Worm (Caenorhabditis elegans) whole organism, L2 larva: ENCODE results near the gene R10E8.3.
"Not testable (repeated sequence)": the region's sequence is repeated elsewhere in the genome, so short reads cannot be mapped to it uniquely, and the experiment has no call there.

ENCODE experiments used
- F13H6.1 ChIP-seq: sonication (generic microtip); optimal IDR thresholded peaks from 2 replicates; lab custom pipeline; 2016; ENCODE audit warnings: missing genetic modification characterization, missing compliant biosample characterization
- R02D3.7 ChIP-seq: fragments of 150-350 bp; optimal IDR thresholded peaks from 2 replicates; lab custom pipeline; 2014; ENCODE audit warnings: missing biosample characterization, missing genetic modification characterization
- aly-2 ChIP-seq: fragments of 150-350 bp; optimal IDR thresholded peaks from 2 replicates; lab custom pipeline; 2014; ENCODE audit warnings: missing biosample characterization, missing genetic modification characterization
- blmp-1 ChIP-seq: sonication (generic microtip); optimal IDR thresholded peaks from 2 replicates; lab custom pipeline; 2017; ENCODE audit warnings: missing genetic modification characterization, mild to moderate bottlenecking, missing compliant biosample characterization, antibody characterized with exemption, moderate library complexity; ENCODE audit not compliant: insufficient read depth
- ceh-82 ChIP-seq: fragments of 150-350 bp; optimal IDR thresholded peaks from 2 replicates; lab custom pipeline; 2014; ENCODE audit warnings: missing biosample characterization, missing genetic modification characterization
- crh-2 ChIP-seq: sonication (generic microtip); optimal IDR thresholded peaks from 2 replicates; lab custom pipeline; 2017; ENCODE audit warnings: missing biosample characterization, missing genetic modification characterization
- dmd-4 ChIP-seq: sonication (generic microtip); optimal IDR thresholded peaks from 2 replicates; lab custom pipeline; 2017; ENCODE audit warnings: missing biosample characterization, missing genetic modification characterization
- egl-27 ChIP-seq: sonication (generic microtip); optimal IDR thresholded peaks from 3 replicates; lab custom pipeline; 2017; ENCODE audit warnings: missing biosample characterization, missing genetic modification reagents, missing genetic modification characterization
- elt-1 ChIP-seq: fragments of 150-350 bp; optimal IDR thresholded peaks from 2 replicates; lab custom pipeline; 2014; ENCODE audit warnings: missing biosample characterization, missing genetic modification characterization
- fos-1 ChIP-seq: fragments of 150-350 bp; optimal IDR thresholded peaks from 2 replicates; lab custom pipeline; 2014; ENCODE audit warnings: missing biosample characterization, missing genetic modification characterization
- gmeb-1 ChIP-seq: fragments of 150-350 bp; optimal IDR thresholded peaks from 2 replicates; lab custom pipeline; 2014; ENCODE audit warnings: missing biosample characterization, missing genetic modification characterization
- lin-11 ChIP-seq: fragments of 150-350 bp; sonication (generic microtip); optimal IDR thresholded peaks from 2 replicates; lab custom pipeline; 2014; ENCODE audit warnings: missing biosample characterization, missing genetic modification characterization, inconsistent platforms, mixed read lengths
- lin-13 ChIP-seq: fragments of 150-350 bp; optimal IDR thresholded peaks from 2 replicates; lab custom pipeline; 2014; ENCODE audit warnings: missing biosample characterization, missing genetic modification reagents, missing genetic modification characterization
- lin-39 ChIP-seq: fragments of 150-350 bp; optimal IDR thresholded peaks from 2 replicates; lab custom pipeline; 2014; ENCODE audit warnings: missing biosample characterization, missing genetic modification reagents, missing genetic modification characterization
- lsy-2 ChIP-seq, 2 experiments: fragments of 150-350 bp in 1 of 2; sonication (generic microtip) in 1 of 2; optimal IDR thresholded peaks; 2 replicates each; lab custom pipeline; 2014 to 2017; ENCODE audit warnings: missing biosample characterization in 2 of 2, missing genetic modification characterization in 2 of 2
- mbf-1 ChIP-seq: sonication (generic microtip); optimal IDR thresholded peaks from 2 replicates; lab custom pipeline; 2017; ENCODE audit warnings: missing biosample characterization, missing genetic modification characterization
- mdl-1 ChIP-seq, 2 experiments: fragments of 150-350 bp in 1 of 2; sonication (generic microtip) in 1 of 2; optimal IDR thresholded peaks; 2 replicates each; lab custom pipeline; 2017; ENCODE audit warnings: missing biosample characterization in 2 of 2, missing genetic modification characterization in 2 of 2
- nhr-11 ChIP-seq: fragments of 150-350 bp; optimal IDR thresholded peaks from 2 replicates; lab custom pipeline; 2014; ENCODE audit warnings: missing biosample characterization, missing genetic modification characterization
- nhr-12 ChIP-seq: fragments of 150-350 bp; optimal IDR thresholded peaks from 2 replicates; lab custom pipeline; 2014; ENCODE audit warnings: missing biosample characterization, missing genetic modification characterization
- nhr-129 ChIP-seq: fragments of 150-350 bp; optimal IDR thresholded peaks from 2 replicates; lab custom pipeline; 2014; ENCODE audit warnings: missing biosample characterization, missing genetic modification characterization
- nhr-21 ChIP-seq: fragments of 150-350 bp; optimal IDR thresholded peaks from 2 replicates; lab custom pipeline; 2014; ENCODE audit warnings: missing biosample characterization, missing genetic modification characterization
- nhr-23 ChIP-seq: fragments of 150-350 bp; optimal IDR thresholded peaks from 2 replicates; lab custom pipeline; 2014; ENCODE audit warnings: missing biosample characterization, missing genetic modification reagents, missing genetic modification characterization
- nhr-25 ChIP-seq: fragments of 150-350 bp; sonication (generic microtip); optimal IDR thresholded peaks from 3 replicates; lab custom pipeline; 2014; ENCODE audit warnings: missing biosample characterization, missing genetic modification characterization
- nhr-77 ChIP-seq: fragments of 150-350 bp; optimal IDR thresholded peaks from 2 replicates; lab custom pipeline; 2014; ENCODE audit warnings: missing biosample characterization, missing genetic modification characterization
- peb-1 ChIP-seq: fragments of 150-350 bp; optimal IDR thresholded peaks from 2 replicates; lab custom pipeline; 2014; ENCODE audit warnings: missing biosample characterization, missing genetic modification characterization
- skn-1 ChIP-seq: sonication (generic microtip); optimal IDR thresholded peaks from 2 replicates; lab custom pipeline; 2017; ENCODE audit warnings: missing biosample characterization, missing genetic modification characterization
- sma-3 ChIP-seq: sonication (generic microtip); optimal IDR thresholded peaks from 2 replicates; lab custom pipeline; 2016; ENCODE audit warnings: missing genetic modification reagents, missing genetic modification characterization, missing compliant biosample characterization
- snpc-4 ChIP-seq: fragments of 150-350 bp; optimal IDR thresholded peaks from 2 replicates; lab custom pipeline; 2014; ENCODE audit warnings: missing biosample characterization, missing genetic modification characterization
- zag-1 ChIP-seq: fragments of 150-350 bp; optimal IDR thresholded peaks from 2 replicates; lab custom pipeline; 2014; ENCODE audit warnings: missing biosample characterization, missing genetic modification characterization
- ztf-1 ChIP-seq: fragments of 200-800 bp; sonication (Bioruptor generic); conservative IDR thresholded peaks from 2 replicates; pipeline ENCODE4 v1.3.6; 2022; ENCODE audit warnings: missing genetic modification characterization, missing compliant biosample characterization
- ztf-4 ChIP-seq: fragments of 150-350 bp; optimal IDR thresholded peaks from 2 replicates; lab custom pipeline; 2014; ENCODE audit warnings: missing biosample characterization, missing genetic modification characterization

Gene R10E8.3

ce11 chrV:18244408-18244807 is 7.8 kb upstream of the R10E8.3 start:
- TF ChIP-seq mdl-1 (tag; optimal IDR thresholded peaks at IDR 0.05; lab: Kevin White, UChicago), result no peak
- TF ChIP-seq nhr-23 (tag; lab: Kevin White, UChicago), result no peak
- peak; percentile 22 for TF ChIP-seq fos-1 (tag; lab: Kevin White, UChicago)

ce11 chrV:18243227-18243626 is 6.7 kb upstream of the R10E8.3 start:
- TF ChIP-seq zag-1 (tag; lab: Kevin White, UChicago), result no peak
- no peak for TF ChIP-seq F13H6.1 (tag; lab: Kevin White, UChicago)
- TF ChIP-seq nhr-129 (tag; lab: Kevin White, UChicago), result no peak
- no peak for TF ChIP-seq nhr-77 (tag; lab: Kevin White, UChicago)
- no peak for TF ChIP-seq egl-27 (tag; lab: Kevin White, UChicago)
- TF ChIP-seq aly-2 (tag; lab: Kevin White, UChicago), result no peak
- TF ChIP-seq lin-13, result no peak
- no peak for TF ChIP-seq ceh-82 (tag; lab: Kevin White, UChicago)
- no peak for TF ChIP-seq snpc-4 (tag; lab: Kevin White, UChicago)
- TF ChIP-seq, all 48 proteins: peak for 0

ce11 chrV:18241328-18241727 is 4.8 kb upstream of the R10E8.3 start, which contains the start of gene R10E8.8:
Gene R10E8.8 (minus strand): TSS chrV:18241670.
- TF ChIP-seq blmp-1 (tag; lab: Kevin White, UChicago), result no peak
- no peak for TF ChIP-seq nhr-25 (tag; lab: Kevin White, UChicago)
- no peak for TF ChIP-seq nhr-21
- TF ChIP-seq gmeb-1 (tag; lab: Kevin White, UChicago), result peak; percentile 18
- TF ChIP-seq lin-39 (tag; lab: Kevin White, UChicago), result no peak
- no peak for TF ChIP-seq lin-11 (tag; lab: Kevin White, UChicago)
- peak; percentile 35 for TF ChIP-seq crh-2
- no peak for TF ChIP-seq peb-1 (tag; lab: Kevin White, UChicago)
- TF ChIP-seq skn-1, result no peak
- TF ChIP-seq fos-1 (tag; lab: Kevin White, UChicago), result peak; percentile 27

ce11 chrV:18235808-18236207 is 756 bp downstream of the R10E8.3 start:
- TF ChIP-seq ztf-1 (GFP tag; lab: Robert Waterston, UW), result no peak
- no peak for TF ChIP-seq mdl-1 (tag; optimal IDR thresholded peaks at IDR 0.05; lab: Kevin White, UChicago)
- TF ChIP-seq nhr-11, result no peak
- TF ChIP-seq dmd-4 (tag; lab: Kevin White, UChicago), result no peak
- TF ChIP-seq gmeb-1 (tag; lab: Kevin White, UChicago), result no peak
- TF ChIP-seq lin-11 (tag; lab: Kevin White, UChicago), result no peak
- TF ChIP-seq, all 48 proteins: peak for 0

ce11 chrV:18224353-18224752 is 12.2 kb downstream of the R10E8.3 start, which contains the start of gene F16H6.10:
Gene F16H6.10 (minus strand): TSS chrV:18224453.
- TF ChIP-seq lin-11 (tag; lab: Kevin White, UChicago), result no peak
- TF ChIP-seq nhr-12 (tag; lab: Kevin White, UChicago), result no peak
- TF ChIP-seq R02D3.7 (tag; lab: Kevin White, UChicago), result no peak
- no peak for TF ChIP-seq nhr-129 (tag; lab: Kevin White, UChicago)
- no peak for TF ChIP-seq zag-1 (tag; lab: Kevin White, UChicago)
- no peak for TF ChIP-seq nhr-23 (tag; lab: Kevin White, UChicago)
- TF ChIP-seq elt-1 (tag; lab: Kevin White, UChicago), result no peak
- no peak for TF ChIP-seq aly-2 (tag; lab: Kevin White, UChicago)
- no peak for TF ChIP-seq mdl-1 (tag; optimal IDR thresholded peaks at IDR 0.05; lab: Kevin White, UChicago)
- TF ChIP-seq ztf-4 (tag; lab: Kevin White, UChicago), result no peak
- no peak for TF ChIP-seq nhr-21
- no peak for TF ChIP-seq mbf-1 (tag; lab: Kevin White, UChicago)

ce11 chrV:18216784-18217183 is 19.8 kb downstream of the R10E8.3 start, which contains the start of gene F16H6.9:
Gene F16H6.9 (plus strand): TSS chrV:18217084.
- not testable (repeated sequence) for TF ChIP-seq sma-3 (GFP tag; lab: Kevin White, UChicago); egl-27 (tag; lab: Kevin White, UChicago); lsy-2 (tag; optimal IDR thresholded peaks at IDR 0.05; lab: Kevin White, UChicago)
